Fruit fly (Drosophila melanogaster): ENCODE results near the gene CG1806.

Gene CG1806

DNA sequence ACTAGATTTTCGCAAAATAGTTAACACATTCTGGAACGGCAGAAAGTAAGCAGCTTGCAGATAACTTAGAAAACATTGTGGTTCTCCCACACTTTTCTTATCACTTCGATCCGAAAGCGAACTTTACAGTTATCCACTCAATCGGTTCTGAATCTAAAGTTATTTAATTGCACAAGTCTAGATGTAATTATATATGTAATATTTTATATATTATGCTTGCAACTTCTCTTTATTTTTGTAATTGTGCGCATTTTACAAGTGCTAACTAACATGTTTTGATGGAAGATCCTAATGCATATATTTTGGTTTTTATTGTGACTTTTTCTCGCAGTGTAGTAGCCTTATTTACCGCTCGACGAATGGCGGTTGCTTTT lies 2.6 kb upstream of the CG1806 start (continued):
- TF ChIP-seq CG3281 (GFP tag; optimal IDR thresholded peaks at IDR 0.05) (peak; percentile 18), CG12104 (GFP tag; optimal IDR thresholded peaks at IDR 0.05) (peak; percentile 31), Sox102F (GFP tag; optimal IDR thresholded peaks at IDR 0.05) (peak; percentile 38), B-H1 (GFP tag; IDR thresholded peaks at IDR 0.05) (0 out of 3 replicates have a peak, but pooled peaks have one; percentile 8), CG31441 (GFP tag; IDR thresholded peaks at IDR 0.05) (peak; percentile 53; the same call in 1 of the 2 replicates), gcm (GFP tag; optimal IDR thresholded peaks at IDR 0.05) (no peak), wor (GFP tag; IDR thresholded peaks at IDR 0.05) (0 out of 2 replicates have a peak, but pooled peaks have one; percentile 9), gce (GFP tag; IDR thresholded peaks at IDR 0.05) (no peak), tgo (GFP tag; IDR thresholded peaks at IDR 0.05) (0 out of 3 replicates have a peak, but pooled peaks have one; percentile 6), Elba2 (GFP tag; optimal IDR thresholded peaks at IDR 0.05) (no peak), CG6654 (GFP tag; optimal IDR thresholded peaks at IDR 0.05) (no peak), sr (GFP tag; IDR thresholded peaks at IDR 0.05) (no peak), nmo (GFP tag; optimal IDR thresholded peaks at IDR 0.05) (peak; percentile 65), CG2712 (tag; optimal IDR thresholded peaks at IDR 0.05) (peak; percentile 2), gem (tag; optimal IDR thresholded peaks at IDR 0.05) (peak; percentile 41), Rfx (GFP tag; IDR thresholded peaks at IDR 0.05) (peak; percentile 2; the same call in 1 of the 2 replicates), Ssrp (tag; optimal IDR thresholded peaks at IDR 0.05) (peak; percentile 10), tx (GFP tag; optimal IDR thresholded peaks at IDR 0.05) (no peak), CG11504 (tag; optimal IDR thresholded peaks at IDR 0.05) (peak; percentile 68), CG17361 (GFP tag; IDR thresholded peaks at IDR 0.05) (peak; percentile 79), p53 (GFP tag; optimal IDR thresholded peaks at IDR 0.05) (no peak), CG10274 (GFP tag; optimal IDR thresholded peaks at IDR 0.05) (no peak)

- TF ChIP-seq CG17612 (GFP tag; IDR thresholded peaks at IDR 0.05) (no peak), grn (GFP tag; optimal IDR thresholded peaks at IDR 0.05) (peak; percentile 15), CG12769 (tag; optimal IDR thresholded peaks at IDR 0.05) (peak; percentile 77), CG4854 (GFP tag; optimal IDR thresholded peaks at IDR 0.05) (no peak), CkIIα-i1 (GFP tag; IDR thresholded peaks at IDR 0.05) (no peak), Ssrp (tag; optimal IDR thresholded peaks at IDR 0.05) (no peak), Trl (optimal IDR thresholded peaks at IDR 0.05) (peak; percentile 71 to 77), Trl (GFP tag; optimal IDR thresholded peaks at IDR 0.05) (no peak), CG1832 (GFP tag; optimal IDR thresholded peaks at IDR 0.05) (peak; percentile 60), cad (GFP tag; optimal IDR thresholded peaks at IDR 0.05) (no peak), al (GFP tag; IDR thresholded peaks at IDR 0.05) (no peak), sens (GFP tag) (peak; percentile 28), CG6791 (GFP tag; IDR thresholded peaks at IDR 0.05; ENCODE audit: partially characterized antibody) (no peak), aop (GFP tag; IDR thresholded peaks at IDR 0.05) (no peak), yki (optimal IDR thresholded peaks at IDR 0.05) (peak; percentile 44), sd (tag; optimal IDR thresholded peaks at IDR 0.05) (peak; percentile 92)
Measured at dm6 chrX:12007593-12007992, 617 bp downstream of the CG1806 start.

- TF ChIP-seq crp (GFP tag; optimal IDR thresholded peaks at IDR 0.05) (peak; percentile 67 to 94), Abd-B (GFP tag; optimal IDR thresholded peaks at IDR 0.05) (peak; percentile 12), tna (GFP tag; IDR thresholded peaks at IDR 0.05; ENCODE audit: partially characterized antibody) (0 out of 2 replicates have a peak, but pooled peaks have one; percentile 25), HmgD (GFP tag; optimal IDR thresholded peaks at IDR 0.05) (peak; percentile 75), Med (GFP tag) (peak; percentile 61), Stat92E (GFP tag; optimal IDR thresholded peaks at IDR 0.05) (peak in 1 of 3 experiments; percentile 2), CG13287 (GFP tag; IDR thresholded peaks at IDR 0.05; ENCODE audit: partially characterized antibody) (peak; percentile 59), tap (tag; optimal IDR thresholded peaks at IDR 0.05) (no peak), Hey (tag; optimal IDR thresholded peaks at IDR 0.05) (no peak), CG14860 (GFP tag; IDR thresholded peaks at IDR 0.05; ENCODE audit: partially characterized antibody) (0 out of 3 replicates have a peak, but pooled peaks have one; percentile 36), ci (GFP tag; IDR thresholded peaks at IDR 0.05) (no peak), ftz-f1 (GFP tag; optimal IDR thresholded peaks at IDR 0.05) (peak; percentile 89)
Measured at dm6 chrX:12012149-12013097, 5.4 kb downstream of the CG1806 start, which contains the start of the genes CG1492 and regucalcin. Gene CG1492 (minus strand): TSS chrX:12012211. Gene regucalcin (plus strand): TSS chrX:12012377.
